Fruit fly (Drosophila melanogaster): ENCODE data around the gene CG6845.

CG6845 gene

DNA sequence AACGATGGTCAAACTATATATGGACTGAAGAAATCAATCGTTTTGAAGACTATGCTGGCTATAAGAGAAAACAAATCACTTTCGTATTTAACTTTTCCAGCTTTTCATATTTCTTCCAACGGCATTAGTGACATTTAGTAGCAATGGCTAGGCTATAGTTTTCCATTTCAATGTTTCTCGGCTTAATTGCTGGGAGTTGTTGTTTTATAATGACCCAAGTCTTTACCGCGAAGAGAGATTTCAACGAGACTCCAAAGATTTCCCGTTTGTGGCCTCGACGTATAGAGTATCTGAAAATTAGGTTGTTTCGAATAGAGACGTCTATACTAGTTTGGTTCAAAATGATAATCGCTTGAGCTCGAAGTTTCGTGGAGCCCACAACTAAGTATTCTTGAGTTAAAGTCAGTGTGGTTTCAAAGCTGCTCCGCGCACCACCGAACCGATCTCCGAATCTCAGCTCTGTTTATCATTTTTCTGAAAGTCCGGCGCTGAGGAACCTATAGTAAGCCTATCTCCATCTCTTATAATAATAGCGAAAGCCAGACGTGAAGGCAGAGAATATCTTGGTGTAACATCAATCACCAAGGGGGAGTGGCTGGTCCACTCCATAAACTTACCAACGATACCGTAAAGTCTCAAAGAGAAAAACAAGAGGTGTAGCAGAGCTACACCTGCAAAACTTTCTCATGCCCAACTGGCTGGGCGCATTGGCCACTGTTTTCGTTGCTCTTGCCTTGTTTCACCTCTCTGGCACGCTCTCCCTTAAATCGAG lies 33.4 kb downstream of the CG6845 start, which contains the start of gene CG13875 (continued):
- TF ChIP-seq emc (GFP tag; optimal IDR thresholded peaks at IDR 0.05) = no peak
- peak; percentile 51; the same call in 1 of the 3 replicates for TF ChIP-seq ci (GFP tag; IDR thresholded peaks at IDR 0.05)
- no peak for TF ChIP-seq p53 (GFP tag; optimal IDR thresholded peaks at IDR 0.05)
- TF ChIP-seq nom (GFP tag; optimal IDR thresholded peaks at IDR 0.05) = peak; percentile 56
- no peak for TF ChIP-seq lbe (GFP tag; optimal IDR thresholded peaks at IDR 0.05)
- no peak for TF ChIP-seq CG17912 (GFP tag; optimal IDR thresholded peaks at IDR 0.05)
- TF ChIP-seq mam (GFP tag; optimal IDR thresholded peaks at IDR 0.05) = no peak
- TF ChIP-seq Asciz (GFP tag; optimal IDR thresholded peaks at IDR 0.05) = no peak
- TF ChIP-seq CG10209 (GFP tag; optimal IDR thresholded peaks at IDR 0.05) = no peak
- TF ChIP-seq bbx (GFP tag; IDR thresholded peaks at IDR 0.05; ENCODE audit: partially characterized antibody) = no peak

DNA sequence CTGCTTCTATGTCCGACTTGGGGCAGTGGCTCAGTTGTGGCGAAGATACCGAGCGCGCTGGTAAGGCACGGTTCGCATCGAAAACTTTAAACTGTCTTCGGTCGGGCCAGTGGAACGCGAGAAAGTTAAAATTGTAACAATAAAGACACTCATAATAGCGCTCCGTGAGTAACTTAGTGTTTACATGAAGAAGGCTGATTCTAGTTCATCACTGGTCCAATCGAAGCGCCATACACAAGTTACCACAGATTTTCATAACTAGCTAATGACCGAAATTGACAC lies 34.0 kb downstream of the CG6845 start:
- TF ChIP-seq Blimp-1 (GFP tag; optimal IDR thresholded peaks at IDR 0.05) (peak; percentile 16), MTF-1 (GFP tag; optimal IDR thresholded peaks at IDR 0.05; ENCODE audit: borderline replicate concordance) (no peak), CG1792 (GFP tag; optimal IDR thresholded peaks at IDR 0.05) (no peak), caup (GFP tag; optimal IDR thresholded peaks at IDR 0.05; ENCODE audit: severe bottlenecking) (peak; percentile 6), Abd-B (GFP tag; optimal IDR thresholded peaks at IDR 0.05) (no peak), CG42726 (GFP tag; IDR thresholded peaks at IDR 0.05; ENCODE audit: partially characterized antibody) (0 out of 2 replicates have a peak, but pooled peaks have one; percentile 42), Trl (optimal IDR thresholded peaks at IDR 0.05) (peak in 1 of 2 experiments; percentile 27), Trl (GFP tag; optimal IDR thresholded peaks at IDR 0.05) (no peak), zen2 (GFP tag; IDR thresholded peaks at IDR 0.05; ENCODE audit: partially characterized antibody) (no peak), Jarid2 (GFP tag; optimal IDR thresholded peaks at IDR 0.05) (peak; percentile 75), CG8359 (GFP tag; optimal IDR thresholded peaks at IDR 0.05; ENCODE audit: borderline replicate concordance) (no peak), ci (GFP tag; IDR thresholded peaks at IDR 0.05) (peak; percentile 1; the same call in 1 of the 3 replicates), Med (GFP tag) (peak; percentile 57), CG16779 (GFP tag; IDR thresholded peaks at IDR 0.05) (peak; percentile 41; the same call in 1 of the 2 replicates), chinmo (GFP tag; IDR thresholded peaks at IDR 0.05; ENCODE audit: partially characterized antibody) (0 out of 4 replicates have a peak, but pooled peaks have one; percentile 3), ATbp (GFP tag; optimal IDR thresholded peaks at IDR 0.05) (no peak), kni (GFP tag; optimal IDR thresholded peaks at IDR 0.05) (peak; percentile 41), CG2889 (GFP tag; IDR thresholded peaks at IDR 0.05) (no peak), unpg (GFP tag; optimal IDR thresholded peaks at IDR 0.05) (no peak), CG8290 (GFP tag; optimal IDR thresholded peaks at IDR 0.05) (no peak), CG8290 (tag; optimal IDR thresholded peaks at IDR 0.05) (peak in 1 of 2 experiments; percentile 17), Opbp (GFP tag; IDR thresholded peaks at IDR 0.05; ENCODE audit: partially characterized antibody) (peak; percentile 34; the same call in 1 of the 3 replicates), CG30020 (tag; optimal IDR thresholded peaks at IDR 0.05) (no peak), chm (GFP tag; IDR thresholded peaks at IDR 0.05) (0 out of 2 replicates have a peak, but pooled peaks have one; percentile 45), jumu (GFP tag; optimal IDR thresholded peaks at IDR 0.05) (no peak)

DNA sequence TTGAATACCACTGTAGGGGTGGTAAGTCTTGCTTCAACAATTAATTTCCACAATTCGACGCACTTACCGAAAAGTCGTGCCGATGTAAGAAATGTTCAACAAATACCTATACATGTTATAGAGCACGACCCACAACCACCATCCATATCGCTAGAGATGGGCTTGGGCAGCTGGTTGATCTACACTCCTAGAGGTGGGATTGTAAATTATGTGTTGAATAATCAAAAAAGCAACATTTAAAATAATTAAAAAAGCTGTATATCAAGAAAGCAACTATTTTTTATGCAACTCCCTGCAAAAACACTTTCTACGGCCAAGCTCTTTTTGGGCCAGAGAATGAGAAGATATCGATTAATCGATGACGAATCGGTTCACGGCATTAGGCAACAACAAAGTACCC lies 38.0 kb downstream of the CG6845 start, which contains the start of the genes CG34140, Mkp and Mtch:
Gene CG34140, minus strand, starts transcription at position 174 of the 400 bp plus-strand sequence.
Gene Mkp, minus strand, starts transcription at position 290 of the 400 bp plus-strand sequence.
Gene Mtch, plus strand, starts transcription at position 376 of the 400 bp plus-strand sequence.
- TF ChIP-seq CG1603 (tag; optimal IDR thresholded peaks at IDR 0.05) = no peak
- peak; percentile 76 for TF ChIP-seq gcm2 (GFP tag; optimal IDR thresholded peaks at IDR 0.05)
- TF ChIP-seq CG17829 (tag; optimal IDR thresholded peaks at IDR 0.05) = peak; percentile 86
- TF ChIP-seq CkIIα-i1 (GFP tag; IDR thresholded peaks at IDR 0.05) = no peak
- TF ChIP-seq sob (GFP tag; IDR thresholded peaks at IDR 0.05) = peak; percentile 84
- TF ChIP-seq CG17186 (GFP tag; optimal IDR thresholded peaks at IDR 0.05) = peak; percentile 77
- TF ChIP-seq CG17361 (GFP tag; IDR thresholded peaks at IDR 0.05) = no peak; the same call in 1 of the 3 replicates
- peak; percentile 65 for TF ChIP-seq CG6683 (GFP tag; optimal IDR thresholded peaks at IDR 0.05)
- TF ChIP-seq bbx (GFP tag; IDR thresholded peaks at IDR 0.05; ENCODE audit: partially characterized antibody) = peak; percentile 85
- TF ChIP-seq fu2 (GFP tag; optimal IDR thresholded peaks at IDR 0.05) = peak; percentile 88
- TF ChIP-seq Mes4 (GFP tag; optimal IDR thresholded peaks at IDR 0.05) = peak; percentile 81
- peak; percentile 8 for TF ChIP-seq CG15073 (GFP tag; optimal IDR thresholded peaks at IDR 0.05)
- peak; percentile 75 to 87 for TF ChIP-seq chif (GFP tag; optimal IDR thresholded peaks at IDR 0.05)
- TF ChIP-seq zf30C (GFP tag; optimal IDR thresholded peaks at IDR 0.05) = no peak
- no peak for TF ChIP-seq gt (GFP tag; IDR thresholded peaks at IDR 0.05)

Measured in whole organism, embryonic.